Worm (Caenorhabditis elegans) whole organism, L4 larva: Measurements from ENCODE around the gene srt-18.
A peak's percentile ranks its signal among the peaks of the same experiment; 100 is the strongest.

Experiments
- F10B5.3 ChIP-seq: sonication (generic microtip); optimal IDR thresholded peaks from 2 replicates; lab custom pipeline; 2016; ENCODE audit warnings: mild to moderate bottlenecking, missing genetic modification characterization, missing compliant biosample characterization
- F37D6.2 ChIP-seq: sonication (generic microtip); optimal IDR thresholded peaks from 2 replicates; lab custom pipeline; 2016; ENCODE audit warnings: mild to moderate bottlenecking, missing genetic modification characterization, missing compliant biosample characterization
- F49E8.2 ChIP-seq: sonication (generic microtip); optimal IDR thresholded peaks from 2 replicates; lab custom pipeline; 2016; ENCODE audit warnings: missing compliant biosample characterization, mild to moderate bottlenecking, missing genetic modification characterization, borderline replicate concordance
- T26A8.4 ChIP-seq: fragments of 200-800 bp; sonication (Bioruptor generic); IDR thresholded peaks from 2 replicates; pipeline ENCODE4 v1.3.6; 2022; ENCODE audit warnings: missing genetic modification characterization, missing compliant biosample characterization
- Y5F2A.4 ChIP-seq: fragments of 200-800 bp; sonication (Bioruptor generic); optimal IDR thresholded peaks from 2 replicates; lab custom pipeline; 2018; ENCODE audit warnings: mild to moderate bottlenecking, missing genetic modification characterization, missing compliant biosample characterization
- Y75B8A.6 ChIP-seq: fragments of 200-800 bp; sonication (Bioruptor generic); IDR thresholded peaks from 2 replicates; pipeline ENCODE4 v1.3.6; 2022; ENCODE audit warnings: missing genetic modification reagents, missing genetic modification characterization, missing compliant biosample characterization
- ZK546.5 ChIP-seq, 2 experiments: sonication (generic microtip); optimal IDR thresholded peaks; 2 replicates each; lab custom pipeline; 2017; ENCODE audit warnings: missing biosample characterization in 2 of 2, missing genetic modification characterization in 2 of 2
- aly-2 ChIP-seq: sonication (generic microtip); optimal IDR thresholded peaks from 2 replicates; lab custom pipeline; 2018; ENCODE audit warnings: missing biosample characterization, missing genetic modification characterization
- ceh-82 ChIP-seq: sonication (generic microtip); optimal IDR thresholded peaks from 2 replicates; lab custom pipeline; 2017; ENCODE audit warnings: missing biosample characterization, missing genetic modification characterization
- ces-1 ChIP-seq: fragments of 150-350 bp; sonication (generic microtip); optimal IDR thresholded peaks from 4 replicates; lab custom pipeline; 2014; ENCODE audit warnings: missing biosample characterization, missing genetic modification reagents, missing genetic modification characterization
- ctbp-1 ChIP-seq: fragments of 200-800 bp; sonication (Bioruptor generic); IDR thresholded peaks from 2 replicates; pipeline ENCODE4 v1.3.6; 2022; ENCODE audit warnings: missing genetic modification reagents, missing genetic modification characterization, missing compliant biosample characterization
- daf-12 ChIP-seq: fragments of 150-350 bp; optimal IDR thresholded peaks from 2 replicates; lab custom pipeline; 2014; ENCODE audit warnings: missing biosample characterization, missing genetic modification reagents, missing genetic modification characterization
- daf-19 ChIP-seq: fragments of 200-800 bp; sonication (Bioruptor generic); conservative IDR thresholded peaks from 2 replicates; pipeline ENCODE4 v1.3.6; 2022; ENCODE audit warnings: missing genetic modification characterization, missing compliant biosample characterization
- dmd-9 ChIP-seq: fragments of 200-800 bp; sonication (Bioruptor generic); IDR thresholded peaks from 2 replicates; pipeline ENCODE4 v1.3.6; 2022; ENCODE audit warnings: missing genetic modification reagents, missing genetic modification characterization, missing compliant biosample characterization
- dpl-1 ChIP-seq: fragments of 150-350 bp; optimal IDR thresholded peaks from 2 replicates; lab custom pipeline; 2014; ENCODE audit warnings: missing biosample characterization, missing genetic modification reagents, missing genetic modification characterization
- duxl-1 ChIP-seq: sonication (generic microtip); optimal IDR thresholded peaks from 2 replicates; lab custom pipeline; 2016; ENCODE audit warnings: mild to moderate bottlenecking, missing genetic modification characterization, moderate library complexity, missing compliant biosample characterization; ENCODE audit not compliant: poor library complexity
- dve-1 ChIP-seq: sonication (generic microtip); optimal IDR thresholded peaks from 2 replicates; lab custom pipeline; 2017; ENCODE audit warnings: antibody characterized with exemption, mild to moderate bottlenecking, missing genetic modification characterization, missing compliant biosample characterization; ENCODE audit not compliant: insufficient read depth
- egl-27 ChIP-seq: sonication (generic microtip); optimal IDR thresholded peaks from 3 replicates; lab custom pipeline; 2017; ENCODE audit warnings: missing biosample characterization, missing genetic modification reagents, missing genetic modification characterization
- egl-43 ChIP-seq: fragments of 200-800 bp; sonication (Bioruptor generic); IDR thresholded peaks from 2 replicates; pipeline ENCODE4 v1.3.6; 2022; ENCODE audit warnings: missing genetic modification reagents, missing genetic modification characterization, missing compliant biosample characterization
- hlh-30 ChIP-seq: sonication (generic microtip); optimal IDR thresholded peaks from 2 replicates; lab custom pipeline; 2017; ENCODE audit warnings: antibody characterized with exemption, mild to moderate bottlenecking, missing genetic modification characterization, missing compliant biosample characterization; ENCODE audit not compliant: insufficient read depth
- hmg-1.1 ChIP-seq: fragments of 200-800 bp; sonication (Bioruptor generic); IDR thresholded peaks from 2 replicates; pipeline ENCODE4 v1.3.6; 2022; ENCODE audit warnings: missing genetic modification reagents, missing genetic modification characterization, missing compliant biosample characterization
- lim-7 ChIP-seq: fragments of 200-800 bp; sonication (Bioruptor generic); IDR thresholded peaks from 2 replicates; pipeline ENCODE4 v1.3.6; 2022; ENCODE audit warnings: missing genetic modification characterization, missing compliant biosample characterization
- lin-1 ChIP-seq: fragments of 200-800 bp; sonication (Bioruptor generic); IDR thresholded peaks from 2 replicates; pipeline ENCODE4 v1.3.6; 2022; ENCODE audit warnings: missing genetic modification reagents, missing genetic modification characterization, missing compliant biosample characterization
- lin-15B ChIP-seq: fragments of 150-350 bp; sonication (generic microtip); optimal IDR thresholded peaks from 3 replicates; lab custom pipeline; 2014; ENCODE audit warnings: missing biosample characterization, missing genetic modification characterization
- lin-29 ChIP-seq: fragments of 200-800 bp; sonication (Bioruptor generic); IDR thresholded peaks from 2 replicates; pipeline ENCODE4 v1.3.6; 2022; ENCODE audit warnings: missing genetic modification reagents, missing genetic modification characterization, missing compliant biosample characterization
- lir-3 ChIP-seq: sonication (generic microtip); optimal IDR thresholded peaks from 2 replicates; lab custom pipeline; 2016; ENCODE audit warnings: mild to moderate bottlenecking, missing genetic modification characterization, missing compliant biosample characterization
- mdl-1 ChIP-seq, 2 experiments: fragments of 150-350 bp in 1 of 2; sonication (generic microtip) in 1 of 2; optimal IDR thresholded peaks; 2 replicates each; lab custom pipeline; 2014 to 2017; ENCODE audit warnings: missing biosample characterization in 2 of 2, missing genetic modification characterization in 2 of 2
- mdt-29 ChIP-seq: fragments of 200-800 bp; sonication (Bioruptor generic); IDR thresholded peaks from 2 replicates; pipeline ENCODE4 v1.3.6; 2022; ENCODE audit warnings: missing genetic modification reagents, missing genetic modification characterization, missing compliant biosample characterization
- mep-1 ChIP-seq: fragments of 150-350 bp; sonication (generic microtip); optimal IDR thresholded peaks from 3 replicates; lab custom pipeline; 2014; ENCODE audit warnings: missing biosample characterization, missing genetic modification characterization
- mes-2 ChIP-seq: sonication (generic microtip); optimal IDR thresholded peaks from 2 replicates; lab custom pipeline; 2016; ENCODE audit warnings: missing genotype, mild to moderate bottlenecking, missing genetic modification characterization, missing compliant biosample characterization; ENCODE audit not compliant: poor library complexity, severe bottlenecking
- mxl-2 ChIP-seq: fragments of 200-800 bp; sonication (Bioruptor generic); conservative IDR thresholded peaks from 2 replicates; pipeline ENCODE4 v1.3.6; 2022; ENCODE audit warnings: missing genetic modification reagents, missing genetic modification characterization, missing compliant biosample characterization
- mxl-3 ChIP-seq: fragments of 200-800 bp; sonication (Bioruptor generic); optimal IDR thresholded peaks from 2 replicates; lab custom pipeline; 2018; ENCODE audit warnings: mild to moderate bottlenecking, missing genetic modification characterization, missing compliant biosample characterization
- nhr-10 ChIP-seq: fragments of 150-350 bp; optimal IDR thresholded peaks from 2 replicates; lab custom pipeline; 2014; ENCODE audit warnings: missing biosample characterization, missing genetic modification characterization
- nhr-111 ChIP-seq: fragments of 200-800 bp; sonication (Bioruptor generic); optimal IDR thresholded peaks from 2 replicates; lab custom pipeline; 2018; ENCODE audit warnings: mild to moderate bottlenecking, missing genetic modification characterization, missing compliant biosample characterization
- nhr-25 ChIP-seq: sonication (generic microtip); optimal IDR thresholded peaks from 2 replicates; lab custom pipeline; 2017; ENCODE audit warnings: missing genetic modification characterization, mild to moderate bottlenecking, missing compliant biosample characterization, antibody characterized with exemption, moderate library complexity, borderline replicate concordance; ENCODE audit not compliant: insufficient read depth
- nhr-41 ChIP-seq: fragments of 200-800 bp; sonication (Bioruptor generic); IDR thresholded peaks from 2 replicates; pipeline ENCODE4 v1.3.6; 2022; ENCODE audit warnings: missing genetic modification reagents, missing genetic modification characterization, missing compliant biosample characterization
- nhr-42 ChIP-seq: fragments of 200-800 bp; sonication (Bioruptor generic); IDR thresholded peaks from 2 replicates; pipeline ENCODE4 v1.3.6; 2022; ENCODE audit warnings: missing genetic modification characterization, missing compliant biosample characterization
- nhr-6 ChIP-seq: fragments of 150-350 bp; optimal IDR thresholded peaks from 2 replicates; lab custom pipeline; 2014; ENCODE audit warnings: missing biosample characterization, missing genetic modification characterization
- pqm-1 ChIP-seq: sonication (generic microtip); optimal IDR thresholded peaks from 2 replicates; lab custom pipeline; 2017; ENCODE audit warnings: missing biosample characterization, missing genetic modification characterization
- saeg-2 ChIP-seq: fragments of 200-800 bp; sonication (Bioruptor generic); IDR thresholded peaks from 2 replicates; pipeline ENCODE4 v1.3.6; 2022; ENCODE audit warnings: missing genetic modification reagents, missing genetic modification characterization, missing compliant biosample characterization
- sdz-12 ChIP-seq: fragments of 200-800 bp; sonication (Bioruptor generic); optimal IDR thresholded peaks from 2 replicates; lab custom pipeline; 2018; ENCODE audit warnings: mild to moderate bottlenecking, missing genetic modification characterization, missing compliant biosample characterization
- skn-1 ChIP-seq: fragments of 150-350 bp; optimal IDR thresholded peaks from 2 replicates; lab custom pipeline; 2014; ENCODE audit warnings: missing biosample characterization, missing genetic modification characterization
- spr-3 ChIP-seq: fragments of 200-800 bp; sonication (Bioruptor generic); optimal IDR thresholded peaks from 2 replicates; lab custom pipeline; 2018; ENCODE audit warnings: mild to moderate bottlenecking, missing genetic modification characterization, missing compliant biosample characterization
- tag-97 ChIP-seq: fragments of 200-800 bp; sonication (Bioruptor generic); IDR thresholded peaks from 2 replicates; pipeline ENCODE4 v1.3.6; 2022; ENCODE audit warnings: missing genetic modification characterization, missing compliant biosample characterization
- tra-1 ChIP-seq: fragments of 200-800 bp; sonication (Bioruptor generic); IDR thresholded peaks from 2 replicates; pipeline ENCODE4 v1.3.6; 2022; ENCODE audit warnings: missing genetic modification reagents, missing genetic modification characterization, missing compliant biosample characterization
- unc-130 ChIP-seq: sonication (generic microtip); optimal IDR thresholded peaks from 2 replicates; lab custom pipeline; 2016; ENCODE audit warnings: missing genetic modification reagents, missing genetic modification characterization, missing compliant biosample characterization
- zag-1 ChIP-seq: fragments of 150-350 bp; optimal IDR thresholded peaks from 2 replicates; lab custom pipeline; 2014; ENCODE audit warnings: missing biosample characterization, missing genetic modification characterization
- zfp-2 ChIP-seq: sonication (generic microtip); optimal IDR thresholded peaks from 2 replicates; lab custom pipeline; 2016; ENCODE audit warnings: mild to moderate bottlenecking, missing genetic modification characterization, missing compliant biosample characterization
- zfp-3 ChIP-seq: fragments of 200-800 bp; sonication (Bioruptor generic); conservative IDR thresholded peaks from 2 replicates; pipeline ENCODE4 v1.3.6; 2022; ENCODE audit warnings: missing genetic modification reagents, missing genetic modification characterization, missing compliant biosample characterization
- zip-11 ChIP-seq: fragments of 200-800 bp; sonication (Bioruptor generic); IDR thresholded peaks from 2 replicates; pipeline ENCODE4 v1.3.6; 2022; ENCODE audit warnings: missing genetic modification characterization, missing compliant biosample characterization
- ztf-7 ChIP-seq: fragments of 150-350 bp; optimal IDR thresholded peaks from 2 replicates; lab custom pipeline; 2014; ENCODE audit warnings: missing biosample characterization, missing genetic modification characterization

Gene srt-18

ce11 chrV:8974889-8975422 is 40.5 kb downstream of the srt-18 start, which contains the start of gene nhr-143 (continued):
- TF ChIP-seq F37D6.2 (tag; lab: Kevin White, UChicago) (no peak), zag-1 (no peak), mxl-3 (GFP tag; lab: Kevin White, UChicago) (no peak), lir-3 (no peak), ceh-82 (no peak), mxl-2 (GFP tag; lab: Robert Waterston, UW) (no peak), F49E8.2 (tag; lab: Kevin White, UChicago) (no peak), nhr-41 (GFP tag; lab: Robert Waterston, UW) (no peak), tag-97 (GFP tag; lab: Robert Waterston, UW) (no peak), nhr-111 (GFP tag; lab: Kevin White, UChicago) (no peak), mdt-29 (GFP tag; lab: Robert Waterston, UW) (no peak), dmd-9 (no peak), aly-2 (no peak), ces-1 (GFP tag; lab: Kevin White, UChicago) (no peak), zfp-3 (GFP tag; lab: Robert Waterston, UW) (no peak), lim-7 (no peak), duxl-1 (tag; lab: Kevin White, UChicago) (no peak), nhr-10 (tag; lab: Kevin White, UChicago) (no peak), egl-43 (GFP tag; lab: Robert Waterston, UW) (no peak), sdz-12 (no peak), zip-11 (GFP tag; lab: Robert Waterston, UW) (no peak), Y5F2A.4 (GFP tag; lab: Kevin White, UChicago) (no peak), F10B5.3 (no peak), mes-2 (tag; lab: Kevin White, UChicago) (no peak), lin-15B (tag; lab: Kevin White, UChicago) (no peak), skn-1 (tag; lab: Kevin White, UChicago) (no peak), dpl-1 (GFP tag; lab: Kevin White, UChicago) (no peak), lin-29 (no peak), spr-3 (no peak), mep-1 (tag; lab: Kevin White, UChicago) (peak; percentile 11), saeg-2 (no peak), tra-1 (GFP tag; lab: Robert Waterston, UW) (no peak), T26A8.4 (GFP tag; lab: Robert Waterston, UW) (no peak), dve-1 (peak; percentile 61), zfp-2 (tag; lab: Kevin White, UChicago) (no peak), pqm-1 (tag; lab: Kevin White, UChicago) (peak; percentile 41), nhr-6 (tag; lab: Kevin White, UChicago) (no peak), ctbp-1 (no peak), lin-1 (GFP tag; lab: Robert Waterston, UW) (no peak), Y75B8A.6 (GFP tag; lab: Robert Waterston, UW) (no peak), unc-130 (no peak), egl-27 (tag; lab: Kevin White, UChicago) (no peak), nhr-25 (tag; lab: Kevin White, UChicago) (no peak), mdl-1 (tag; optimal IDR thresholded peaks at IDR 0.05; lab: Kevin White, UChicago) (no peak), daf-19 (GFP tag; lab: Robert Waterston, UW) (no peak), hlh-30 (no peak), ZK546.5 (tag; optimal IDR thresholded peaks at IDR 0.05; lab: Kevin White, UChicago) (no peak), nhr-42 (GFP tag; lab: Robert Waterston, UW) (no peak), hmg-1.1 (GFP tag; lab: Robert Waterston, UW) (no peak), daf-12 (tag; lab: Kevin White, UChicago) (no peak), ztf-7 (tag; lab: Kevin White, UChicago) (no peak)
